Fruit fly (Drosophila melanogaster) whole organism, embryonic: Measurements from ENCODE around the gene GAPcenA.

Source experiments
- Awh ChIP-seq: fragments of 200-800 bp; sonication (Bioruptor generic); IDR thresholded peaks from 2 replicates; pipeline ENCODE4, ENCODE4 v1.3.6; 2022; ENCODE audit warnings: missing biosample characterization, missing genetic modification characterization
- BtbVII ChIP-seq: fragments of 200-800 bp; sonication (Bioruptor generic); optimal IDR thresholded peaks from 3 replicates; lab custom pipeline; 2017; ENCODE audit warnings: missing biosample characterization, mild to moderate bottlenecking, missing genetic modification characterization
- CG10147 ChIP-seq: fragments of 200-800 bp; sonication (Bioruptor generic); optimal IDR thresholded peaks from 2 replicates; lab custom pipeline; 2019; ENCODE audit warnings: missing biosample characterization, mild to moderate bottlenecking, missing genetic modification characterization, moderate library complexity
- CG10267 ChIP-seq: fragments of 200-800 bp; sonication (Bioruptor generic); optimal IDR thresholded peaks from 2 replicates; lab custom pipeline; 2018; ENCODE audit warnings: missing biosample characterization, mild to moderate bottlenecking, missing genetic modification characterization, moderate library complexity
- CG11456 ChIP-seq: fragments of 200-800 bp; sonication (Bioruptor generic); IDR thresholded peaks from 3 replicates; pipeline ENCODE4 v1.3.6; 2022; ENCODE audit warnings: missing biosample characterization, missing genetic modification characterization
- CG12071 ChIP-seq: fragments of 200-800 bp; sonication (Bioruptor generic); optimal IDR thresholded peaks from 3 replicates; lab custom pipeline; 2018; ENCODE audit warnings: missing biosample characterization, mild to moderate bottlenecking, missing genetic modification characterization
- CG12942 ChIP-seq: fragments of 200-800 bp; sonication (Bioruptor generic); optimal IDR thresholded peaks from 3 replicates; lab custom pipeline; 2016; ENCODE audit warnings: missing biosample characterization, missing genetic modification characterization
- CG13775 ChIP-seq: fragments of 200-800 bp; sonication (Bioruptor generic); optimal IDR thresholded peaks from 3 replicates; lab custom pipeline; 2017; ENCODE audit warnings: missing biosample characterization, mild to moderate bottlenecking, missing genetic modification characterization
- CG14050 ChIP-seq: fragments of 200-800 bp; sonication (Bioruptor generic); IDR thresholded peaks from 3 replicates; pipeline ENCODE4 v1.3.6; 2022; ENCODE audit warnings: missing biosample characterization, missing genetic modification characterization
- CG16815 ChIP-seq: fragments of 200-800 bp; sonication (Bioruptor generic); optimal IDR thresholded peaks from 3 replicates; lab custom pipeline; 2017; ENCODE audit warnings: missing biosample characterization, mild to moderate bottlenecking, missing genetic modification characterization
- CG18476 ChIP-seq: fragments of 200-800 bp; sonication (Bioruptor generic); optimal IDR thresholded peaks from 2 replicates; lab custom pipeline; 2016; ENCODE audit warnings: missing biosample characterization, mild to moderate bottlenecking, missing genetic modification characterization
- CG2120 ChIP-seq: fragments of 200-800 bp; sonication (Bioruptor generic); optimal IDR thresholded peaks from 3 replicates; lab custom pipeline; 2016; ENCODE audit warnings: missing biosample characterization, missing genetic modification characterization
- CG34376 ChIP-seq: fragments of 200-800 bp; sonication (Bioruptor generic); optimal IDR thresholded peaks from 2 replicates; lab custom pipeline; 2018; ENCODE audit warnings: missing biosample characterization, mild to moderate bottlenecking, missing genetic modification characterization
- CG3838 ChIP-seq: fragments of 200-800 bp; sonication (Bioruptor generic); optimal IDR thresholded peaks from 3 replicates; lab custom pipeline; 2016; ENCODE audit warnings: missing biosample characterization, missing genetic modification characterization
- CG42726 ChIP-seq: fragments of 200-800 bp; sonication (Bioruptor generic); IDR thresholded peaks from 2 replicates; pipeline ENCODE4 v1.3.6; 2022; ENCODE audit warnings: missing biosample characterization, missing genetic modification characterization; ENCODE audit not compliant: partially characterized antibody
- CG43689 ChIP-seq: fragments of 200-800 bp; sonication (Bioruptor generic); IDR thresholded peaks from 2 replicates; pipeline ENCODE4 v1.3.6; 2022; ENCODE audit warnings: missing biosample characterization, missing genetic modification characterization
- CG4617 ChIP-seq: fragments of 200-800 bp; sonication (Bioruptor generic); optimal IDR thresholded peaks from 3 replicates; lab custom pipeline; 2016; ENCODE audit warnings: missing biosample characterization, missing genetic modification characterization, borderline replicate concordance
- CG7271 ChIP-seq: fragments of 200-800 bp; sonication (Bioruptor generic); optimal IDR thresholded peaks from 2 replicates; lab custom pipeline; 2018; ENCODE audit warnings: missing biosample characterization, mild to moderate bottlenecking, missing genetic modification characterization, moderate library complexity
- CG9932 ChIP-seq: fragments of 200-800 bp; sonication (Bioruptor generic); IDR thresholded peaks from 2 replicates; pipeline ENCODE4 v1.3.6; 2022; ENCODE audit warnings: missing biosample characterization, missing genetic modification characterization
- Dip3 ChIP-seq: fragments of 200-800 bp; sonication (Bioruptor generic); optimal IDR thresholded peaks from 3 replicates; lab custom pipeline; 2016; ENCODE audit warnings: missing biosample characterization, missing genetic modification characterization
- Ets65A ChIP-seq: fragments of 200-800 bp; sonication (Bioruptor generic); peaks from one replicate; lab custom pipeline; 2016; ENCODE audit warnings: missing biosample characterization, missing genetic modification characterization
- GATAe ChIP-seq: fragments of 200-800 bp; sonication (Bioruptor generic); conservative IDR thresholded peaks from 2 replicates; pipeline ENCODE4 v1.3.6; 2022; ENCODE audit warnings: missing biosample characterization, missing genetic modification characterization
- HLHmδ ChIP-seq: fragments of 200-800 bp; sonication (Bioruptor generic); optimal IDR thresholded peaks from 2 replicates; lab custom pipeline; 2018; ENCODE audit warnings: missing biosample characterization, mild to moderate bottlenecking, missing genetic modification characterization, moderate library complexity
- Hr51 ChIP-seq, 2 experiments: fragments of 200-800 bp; sonication (Bioruptor generic); optimal IDR thresholded peaks; 2 replicates in 1 of 2; 3 replicates in 1 of 2; lab custom pipeline; 2016 to 2018; ENCODE audit warnings: missing biosample characterization in 2 of 2, missing genetic modification characterization in 2 of 2, mild to moderate bottlenecking in 1 of 2, moderate library complexity in 1 of 2
- Hsf ChIP-seq: fragments of 200-800 bp; sonication (Bioruptor generic); optimal IDR thresholded peaks from 3 replicates; lab custom pipeline; 2016; ENCODE audit warnings: missing biosample characterization, missing genetic modification characterization
- Lhr ChIP-seq: fragments of 200-800 bp; sonication (Bioruptor generic); optimal IDR thresholded peaks from 3 replicates; lab custom pipeline; 2017; ENCODE audit warnings: mild to moderate bottlenecking, missing biosample characterization, missing genetic modification reagents, missing genetic modification characterization
- Lim3 ChIP-seq: fragments of 200-800 bp; sonication (Bioruptor generic); IDR thresholded peaks from 2 replicates; pipeline ENCODE4 v1.3.6; 2022; ENCODE audit warnings: missing biosample characterization, missing genetic modification characterization
- Mrtf ChIP-seq: fragments of 200-800 bp; sonication (Bioruptor generic); IDR thresholded peaks from 3 replicates; pipeline ENCODE4 v1.3.6; 2022; ENCODE audit warnings: missing biosample characterization, missing genetic modification characterization
- Side ChIP-seq: fragments of 200-800 bp; sonication (Bioruptor generic); optimal IDR thresholded peaks from 2 replicates; lab custom pipeline; 2016; ENCODE audit warnings: missing biosample characterization, missing genetic modification characterization
- TFAM ChIP-seq: fragments of 200-800 bp; sonication (Bioruptor generic); optimal IDR thresholded peaks from 2 replicates; lab custom pipeline; 2017; ENCODE audit warnings: missing biosample characterization, missing genetic modification characterization, inconsistent platforms
- ac ChIP-seq: fragments of 200-800 bp; sonication (Bioruptor generic); optimal IDR thresholded peaks from 3 replicates; lab custom pipeline; 2017; ENCODE audit warnings: missing biosample characterization, mild to moderate bottlenecking, missing genetic modification characterization
- bab2 ChIP-seq: fragments of 200-800 bp; sonication (Bioruptor generic); optimal IDR thresholded peaks from 2 replicates; lab custom pipeline; 2016; ENCODE audit warnings: missing biosample characterization, missing genetic modification characterization
- chinmo ChIP-seq: fragments of 200-800 bp; sonication (Bioruptor generic); IDR thresholded peaks from 4 replicates; pipeline ENCODE4 v1.3.6; 2022; ENCODE audit warnings: missing biosample characterization, missing genetic modification characterization; ENCODE audit not compliant: partially characterized antibody
- croc ChIP-seq: fragments of 200-800 bp; sonication (Bioruptor generic); conservative IDR thresholded peaks from 3 replicates; pipeline ENCODE4 v1.3.6; 2022; ENCODE audit warnings: missing biosample characterization, missing genetic modification characterization
- dm ChIP-seq: fragments of 200-800 bp; sonication (Bioruptor generic); optimal IDR thresholded peaks from 3 replicates; lab custom pipeline; 2016; ENCODE audit warnings: missing biosample characterization, missing genetic modification characterization
- grau ChIP-seq: fragments of 200-800 bp; optimal IDR thresholded peaks from 3 replicates; lab custom pipeline; 2019; ENCODE audit warnings: missing biosample characterization, mild to moderate bottlenecking, missing genetic modification characterization, moderate library complexity
- gsb ChIP-seq: fragments of 200-800 bp; sonication (Bioruptor generic); IDR thresholded peaks from 2 replicates; pipeline ENCODE4 v1.3.6; 2022; ENCODE audit warnings: missing biosample characterization, missing genetic modification characterization
- kay ChIP-seq: fragments of 200-800 bp; sonication (Bioruptor generic); optimal IDR thresholded peaks from 2 replicates; lab custom pipeline; 2016; ENCODE audit warnings: missing biosample characterization, missing genetic modification characterization
- lab ChIP-seq: fragments of 200-800 bp; sonication (Bioruptor generic); optimal IDR thresholded peaks from 3 replicates; lab custom pipeline; 2017; ENCODE audit warnings: missing biosample characterization, missing genetic modification characterization, mild to moderate bottlenecking, moderate library complexity, missing genetic modification reagents
- pita ChIP-seq: fragments of 200-800 bp; sonication (Bioruptor generic); optimal IDR thresholded peaks from 2 replicates; lab custom pipeline; 2017; ENCODE audit warnings: missing biosample characterization, mild to moderate bottlenecking, missing genetic modification characterization
- pum ChIP-seq: fragments of 200-800 bp; sonication (Bioruptor generic); optimal IDR thresholded peaks from 2 replicates; lab custom pipeline; 2016; ENCODE audit warnings: missing biosample characterization, missing genetic modification characterization
- repo ChIP-seq: fragments of 200-800 bp; sonication (Bioruptor generic); optimal IDR thresholded peaks from 2 replicates; lab custom pipeline; 2016; ENCODE audit warnings: missing biosample characterization, missing genetic modification characterization
- sd ChIP-seq: fragments of 200-800 bp; sonication (Bioruptor generic); optimal IDR thresholded peaks from 3 replicates; lab custom pipeline; 2018; ENCODE audit warnings: missing biosample characterization, mild to moderate bottlenecking, missing genetic modification characterization, moderate library complexity
- sqz ChIP-seq: fragments of 200-800 bp; sonication (Bioruptor generic); optimal IDR thresholded peaks from 3 replicates; lab custom pipeline; 2018; ENCODE audit warnings: missing biosample characterization, mild to moderate bottlenecking, missing genetic modification characterization
- ttk ChIP-seq: fragments of 200-800 bp; sonication (Bioruptor generic); IDR thresholded peaks from 2 replicates; pipeline ENCODE4 v2.1.2; 2022; ENCODE audit warnings: missing biosample characterization, missing genetic modification characterization
- tup ChIP-seq: fragments of 200-800 bp; sonication (Bioruptor generic); optimal IDR thresholded peaks from 2 replicates; lab custom pipeline; 2016; ENCODE audit warnings: missing biosample characterization, mild to moderate bottlenecking, missing genetic modification characterization, moderate library complexity
- vvl ChIP-seq: fragments of 200-800 bp; sonication (Bioruptor generic); IDR thresholded peaks from 2 replicates; pipeline ENCODE4 v1.3.6; 2022; ENCODE audit warnings: missing biosample characterization, missing genetic modification characterization
- wor ChIP-seq: fragments of 200-800 bp; sonication (Bioruptor generic); IDR thresholded peaks from 2 replicates; pipeline ENCODE4 v1.3.6; 2022; ENCODE audit warnings: missing biosample characterization, missing genetic modification characterization
- zen2 ChIP-seq: fragments of 200-800 bp; sonication (Bioruptor generic); IDR thresholded peaks from 3 replicates; pipeline ENCODE4 v1.3.6; 2022; ENCODE audit warnings: missing biosample characterization, missing genetic modification characterization; ENCODE audit not compliant: partially characterized antibody

Gene GAPcenA

dm6 chr3L:8315141-8315816, 31.1 kb upstream of the GAPcenA start, which contains the start of gene Cpsf6 (continued):
- TF ChIP-seq pita (GFP tag; lab: Kevin White, UChicago) = peak; percentile 52
- TF ChIP-seq gsb = no peak
- peak; percentile 56; the same call in 1 of the 4 replicates for TF ChIP-seq chinmo (GFP tag; lab: Robert Waterston, UW)
- no peak for TF ChIP-seq TFAM (GFP tag; lab: Kevin White, UChicago)
- no peak for TF ChIP-seq wor (GFP tag; lab: Robert Waterston, UW)
- TF ChIP-seq CG34376 = no peak
- TF ChIP-seq CG14050 (GFP tag; lab: Robert Waterston, UW) = peak; percentile 61; the same call in 2 of the 3 replicates
- TF ChIP-seq CG12071 = no peak
- TF ChIP-seq repo (GFP tag; lab: Kevin White, UChicago) = no peak
- peak; percentile 22 for TF ChIP-seq CG16815 (GFP tag; lab: Kevin White, UChicago)
- TF ChIP-seq dm = peak; percentile 49
- TF ChIP-seq croc = peak; percentile 34; the same call in 1 of the 3 replicates
- peak; percentile 54; the same call in 1 of the 2 replicates for TF ChIP-seq Awh (GFP tag; lab: Robert Waterston, UW)
- TF ChIP-seq Hr51 (GFP tag; optimal IDR thresholded peaks at IDR 0.05; lab: Kevin White, UChicago) = peak; percentile 29 to 72
- TF ChIP-seq tup (GFP tag; lab: Kevin White, UChicago) = no peak
- no peak for TF ChIP-seq CG43689 (GFP tag; lab: Robert Waterston, UW)
- TF ChIP-seq sqz (GFP tag; lab: Kevin White, UChicago) = peak; percentile 74
- TF ChIP-seq lab (GFP tag; lab: Kevin White, UChicago) = peak; percentile 63
- no peak for TF ChIP-seq Side
- TF ChIP-seq CG3838 = peak; percentile 46
- peak; percentile 79 for TF ChIP-seq CG10267 (tag; lab: Kevin White, UChicago)
- TF ChIP-seq pum (GFP tag; lab: Kevin White, UChicago) = no peak
- no peak for TF ChIP-seq zen2 (GFP tag; lab: Robert Waterston, UW)
- peak; percentile 57 for TF ChIP-seq CG12942 (GFP tag; lab: Kevin White, UChicago)
- TF ChIP-seq sd (tag; lab: Kevin White, UChicago) = no peak
- TF ChIP-seq BtbVII (GFP tag; lab: Kevin White, UChicago) = no peak
- peak; percentile 75 for TF ChIP-seq grau
- TF ChIP-seq Lim3 = no peak
- peak; percentile 80 for TF ChIP-seq Lhr (GFP tag; lab: Kevin White, UChicago)
- TF ChIP-seq GATAe = no peak
- peak; percentile 44 for TF ChIP-seq CG10147 (GFP tag; lab: Kevin White, UChicago)
- peak; percentile 64 for TF ChIP-seq CG18476 (GFP tag; lab: Kevin White, UChicago)
- TF ChIP-seq HLHmδ (GFP tag; lab: Kevin White, UChicago) = no peak
- peak; percentile 27 for TF ChIP-seq kay
- 0 out of 2 replicates have a peak, but pooled peaks have one; percentile 18 for TF ChIP-seq CG42726 (GFP tag; lab: Robert Waterston, UW)
- no peak for TF ChIP-seq bab2 (GFP tag; lab: Kevin White, UChicago)
- TF ChIP-seq CG4617 (GFP tag; lab: Kevin White, UChicago) = peak; percentile 54
- TF ChIP-seq CG2120 (GFP tag; lab: Kevin White, UChicago) = peak; percentile 70
- TF ChIP-seq CG13775 (GFP tag; lab: Kevin White, UChicago) = peak; percentile 43
- peak; percentile 91 for TF ChIP-seq Ets65A (GFP tag; lab: Kevin White, UChicago)
- peak; percentile 61 for TF ChIP-seq Hsf (GFP tag; lab: Kevin White, UChicago)
- TF ChIP-seq Mrtf (GFP tag; lab: Robert Waterston, UW) = no peak; the same call in 2 of the 3 replicates
- peak; percentile 2 for TF ChIP-seq Dip3
- no peak for TF ChIP-seq ac (GFP tag; lab: Kevin White, UChicago)
- TF ChIP-seq CG9932 (GFP tag; lab: Robert Waterston, UW) = peak; percentile 70
- peak; percentile 60; the same call in 2 of the 3 replicates for TF ChIP-seq CG11456 (GFP tag; lab: Robert Waterston, UW)
- peak; percentile 25; the same call in 1 of the 2 replicates for TF ChIP-seq ttk (GFP tag; lab: Robert Waterston, UW)
- peak; percentile 78 for TF ChIP-seq vvl (GFP tag; lab: Robert Waterston, UW)
- peak; percentile 42 for TF ChIP-seq CG7271
